Worm (Caenorhabditis elegans) whole organism, late embryonic: ENCODE measurements around the gene spp-14.

Experiments used
- K09A11.1 ChIP-seq: sonication (generic microtip); optimal IDR thresholded peaks from 2 replicates; lab custom pipeline; 2017; ENCODE audit warnings: antibody characterized with exemption, mild to moderate bottlenecking, missing genetic modification characterization, missing compliant biosample characterization; ENCODE audit not compliant: insufficient read depth
- ama-1 ChIP-seq: fragments of 150-350 bp; optimal IDR thresholded peaks from 2 replicates; lab custom pipeline; 2014
- hlh-30 ChIP-seq: sonication (generic microtip); optimal IDR thresholded peaks from 2 replicates; lab custom pipeline; 2017; ENCODE audit warnings: antibody characterized with exemption, missing genetic modification characterization, missing compliant biosample characterization; ENCODE audit not compliant: insufficient read depth
- lin-11 ChIP-seq: fragments of 200-800 bp; sonication (Bioruptor generic); optimal IDR thresholded peaks from 2 replicates; lab custom pipeline; 2018; ENCODE audit warnings: mild to moderate bottlenecking, missing genetic modification characterization, missing compliant biosample characterization
- nhr-11 ChIP-seq: fragments of 150-350 bp; optimal IDR thresholded peaks from 2 replicates; lab custom pipeline; 2014; ENCODE audit warnings: missing biosample characterization, missing genetic modification characterization
- pros-1 ChIP-seq: fragments of 150-350 bp; optimal IDR thresholded peaks from 2 replicates; lab custom pipeline; 2014; ENCODE audit warnings: missing biosample characterization, missing genetic modification reagents, missing genetic modification characterization
- tbx-7 ChIP-seq: sonication (generic microtip); optimal IDR thresholded peaks from 2 replicates; lab custom pipeline; 2016; ENCODE audit warnings: missing genotype, missing genetic modification characterization, missing compliant biosample characterization
- unc-42 ChIP-seq: sonication (generic microtip); optimal IDR thresholded peaks from 2 replicates; lab custom pipeline; 2016; ENCODE audit warnings: missing genotype, missing genetic modification characterization, missing compliant biosample characterization

- TF ChIP-seq hlh-30 (no peak), K09A11.1 (tag; lab: Kevin White, UChicago) (no peak), lin-11 (tag; lab: Kevin White, UChicago) (no peak), nhr-11 (tag; lab: Kevin White, UChicago) (no peak), unc-42 (peak; percentile 69), tbx-7 (tag; lab: Kevin White, UChicago) (no peak), pros-1 (tag; lab: Kevin White, UChicago) (no peak), ama-1 (lab: Kevin White, UChicago) (no peak)
Measured at ce11 chrX:7681965-7682946, 43.5 kb upstream of the spp-14 start, which contains the start of gene unc-18.
